Worm (Caenorhabditis elegans) whole organism, L3 larva: Measurements from ENCODE around the gene Y68A4A.10.

Source experiments
- ama-1 ChIP-seq: fragments of 150-350 bp; optimal IDR thresholded peaks from 2 replicates; lab custom pipeline; 2018
- elt-2 ChIP-seq: sonication (generic microtip); optimal IDR thresholded peaks from 2 replicates; lab custom pipeline; 2016; ENCODE audit warnings: missing genetic modification reagents, mild to moderate bottlenecking, missing genetic modification characterization, missing compliant biosample characterization
- nhr-28 ChIP-seq: fragments of 150-350 bp; optimal IDR thresholded peaks from 2 replicates; lab custom pipeline; 2014; ENCODE audit warnings: missing biosample characterization, missing genetic modification characterization
- nhr-67 ChIP-seq: fragments of 150-350 bp; optimal IDR thresholded peaks from 2 replicates; lab custom pipeline; 2014; ENCODE audit warnings: missing biosample characterization, missing genetic modification characterization
- unc-62 ChIP-seq: fragments of 150-350 bp; sonication (generic microtip); optimal IDR thresholded peaks from 4 replicates; lab custom pipeline; 2014; ENCODE audit warnings: missing biosample characterization, missing genetic modification reagents, missing genetic modification characterization

DNA sequence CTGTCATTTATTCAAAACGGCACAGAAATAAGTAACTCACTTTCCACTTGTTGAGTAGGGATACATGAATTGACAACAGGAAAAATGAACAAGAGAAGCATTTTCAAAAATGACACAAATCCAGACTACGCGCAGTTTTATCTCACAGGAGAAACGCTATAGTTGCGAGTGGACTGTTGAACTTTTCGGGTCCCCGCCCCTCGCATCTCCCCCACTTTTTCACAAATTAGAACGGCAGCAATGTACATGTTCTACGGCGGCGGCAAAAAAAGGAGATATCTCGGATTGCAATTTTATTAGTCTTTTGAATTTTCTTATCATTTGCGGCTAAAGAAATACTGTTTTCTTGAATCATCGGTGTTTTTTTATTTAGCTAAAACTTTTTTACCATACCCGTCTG is 43.5 kb downstream of the Y68A4A.10 start, which contains the start of gene clec-242:
- no peak for TF ChIP-seq nhr-67 (tag; lab: Kevin White, UChicago)
- TF ChIP-seq elt-2: no peak
- TF ChIP-seq unc-62 (GFP tag; lab: Kevin White, UChicago): no peak
- TF ChIP-seq ama-1 (lab: Kevin White, UChicago): no peak
- no peak for TF ChIP-seq nhr-28 (tag; lab: Kevin White, UChicago)
